Fruit fly (Drosophila melanogaster) whole organism, embryonic: Measurements from ENCODE around the gene CG13667.

ENCODE experiments used
- Abd-B ChIP-seq: fragments of 200-800 bp; sonication (Bioruptor generic); optimal IDR thresholded peaks from 2 replicates; lab custom pipeline; 2018; ENCODE audit warnings: missing biosample characterization, mild to moderate bottlenecking, missing genetic modification characterization, moderate library complexity
- C15 ChIP-seq: fragments of 200-800 bp; sonication (Bioruptor generic); IDR thresholded peaks from 3 replicates; pipeline ENCODE4 v1.3.6; 2022; ENCODE audit warnings: missing biosample characterization, missing genetic modification characterization
- CG10321 ChIP-seq: fragments of 200-800 bp; sonication (Bioruptor generic); IDR thresholded peaks from 2 replicates; pipeline ENCODE4 v1.3.6; 2022; ENCODE audit warnings: missing biosample characterization, missing genetic modification characterization
- CG11247 ChIP-seq: fragments of 200-800 bp; sonication (Bioruptor generic); IDR thresholded peaks from 2 replicates; pipeline ENCODE4 v1.3.6; 2022; ENCODE audit warnings: missing biosample characterization, missing genetic modification characterization
- CG11723 ChIP-seq: fragments of 200-800 bp; sonication (Bioruptor generic); optimal IDR thresholded peaks from 2 replicates; lab custom pipeline; 2017; ENCODE audit warnings: missing biosample characterization, mild to moderate bottlenecking, missing genetic modification characterization
- CG12769 ChIP-seq: fragments of 200-800 bp; sonication (Bioruptor generic); optimal IDR thresholded peaks from 2 replicates; lab custom pipeline; 2019; ENCODE audit warnings: missing biosample characterization, mild to moderate bottlenecking, missing genetic modification characterization, moderate library complexity
- CG13123 ChIP-seq: fragments of 200-800 bp; sonication (Bioruptor generic); optimal IDR thresholded peaks from 2 replicates; lab custom pipeline; 2016; ENCODE audit warnings: missing biosample characterization, missing genetic modification characterization
- CG13296 ChIP-seq: fragments of 200-800 bp; sonication (Bioruptor generic); optimal IDR thresholded peaks from 3 replicates; lab custom pipeline; 2018; ENCODE audit warnings: missing biosample characterization, mild to moderate bottlenecking, missing genetic modification characterization
- CG13424 ChIP-seq: fragments of 200-800 bp; sonication (Bioruptor generic); optimal IDR thresholded peaks from 2 replicates; lab custom pipeline; 2019; ENCODE audit warnings: missing biosample characterization, mild to moderate bottlenecking, missing genetic modification characterization, moderate library complexity
- CG13894 ChIP-seq: fragments of 200-800 bp; sonication (Bioruptor generic); optimal IDR thresholded peaks from 3 replicates; lab custom pipeline; 2018; ENCODE audit warnings: missing biosample characterization, mild to moderate bottlenecking, missing genetic modification characterization, moderate library complexity
- CG1529 ChIP-seq: fragments of 200-800 bp; sonication (Bioruptor generic); optimal IDR thresholded peaks from 3 replicates; lab custom pipeline; 2018; ENCODE audit warnings: missing biosample characterization, missing genetic modification characterization
- CG1603 ChIP-seq: fragments of 200-800 bp; sonication (Bioruptor generic); optimal IDR thresholded peaks from 2 replicates; lab custom pipeline; 2019; ENCODE audit warnings: missing biosample characterization, mild to moderate bottlenecking, missing genetic modification characterization, moderate library complexity
- CG16813 ChIP-seq: fragments of 200-800 bp; sonication (Bioruptor generic); IDR thresholded peaks from 3 replicates; pipeline ENCODE4 v1.3.6; 2022; ENCODE audit warnings: missing biosample characterization, missing genetic modification characterization; ENCODE audit not compliant: partially characterized antibody
- CG17829 ChIP-seq: fragments of 200-800 bp; optimal IDR thresholded peaks from 2 replicates; lab custom pipeline; 2019; ENCODE audit warnings: missing biosample characterization, mild to moderate bottlenecking, missing genetic modification characterization, moderate library complexity
- CG18476 ChIP-seq: fragments of 200-800 bp; sonication (Bioruptor generic); optimal IDR thresholded peaks from 2 replicates; lab custom pipeline; 2016; ENCODE audit warnings: missing biosample characterization, mild to moderate bottlenecking, missing genetic modification characterization
- CG18764 ChIP-seq: fragments of 200-800 bp; sonication (Bioruptor generic); optimal IDR thresholded peaks from 3 replicates; lab custom pipeline; 2016; ENCODE audit warnings: missing biosample characterization, missing genetic modification characterization
- CG2712 ChIP-seq: fragments of 200-800 bp; optimal IDR thresholded peaks from 3 replicates; lab custom pipeline; 2019; ENCODE audit warnings: missing biosample characterization, mild to moderate bottlenecking, missing genetic modification characterization, moderate library complexity
- CG31388 ChIP-seq: fragments of 200-800 bp; sonication (Bioruptor generic); optimal IDR thresholded peaks from 2 replicates; lab custom pipeline; 2016; ENCODE audit warnings: missing biosample characterization, missing genetic modification characterization
- CG4617 ChIP-seq: fragments of 200-800 bp; sonication (Bioruptor generic); optimal IDR thresholded peaks from 3 replicates; lab custom pipeline; 2016; ENCODE audit warnings: missing biosample characterization, missing genetic modification characterization, borderline replicate concordance
- CG7786 ChIP-seq: fragments of 200-800 bp; sonication (Bioruptor generic); optimal IDR thresholded peaks from 2 replicates; lab custom pipeline; 2016; ENCODE audit warnings: missing biosample characterization, missing genetic modification characterization
- CG8290 ChIP-seq, 3 experiments: fragments of 200-800 bp; sonication (Bioruptor generic); optimal IDR thresholded peaks; 2 replicates each; lab custom pipeline; 2016 to 2019; ENCODE audit warnings: missing biosample characterization in 3 of 3, missing genetic modification characterization in 3 of 3, mild to moderate bottlenecking in 2 of 3, moderate library complexity in 1 of 3
- CoRest ChIP-seq: fragments of 200-800 bp; sonication (Bioruptor generic); optimal IDR thresholded peaks from 3 replicates; lab custom pipeline; 2018; ENCODE audit warnings: missing biosample characterization, mild to moderate bottlenecking, missing genetic modification characterization, moderate library complexity
- D19B ChIP-seq: fragments of 200-800 bp; sonication (Bioruptor generic); optimal IDR thresholded peaks from 2 replicates; lab custom pipeline; 2017; ENCODE audit warnings: missing biosample characterization, mild to moderate bottlenecking, missing genetic modification characterization
- E2f2 ChIP-seq: fragments of 200-800 bp; sonication (Bioruptor generic); IDR thresholded peaks from 2 replicates; pipeline ENCODE4 v1.3.6; 2022; ENCODE audit warnings: missing biosample characterization, missing genetic modification characterization
- Eip74EF ChIP-seq, 2 experiments: fragments of 200-800 bp in 1 of 2; fragments of >200 bp in 1 of 2; sonication (Bioruptor generic) in 1 of 2; optimal IDR thresholded peaks; 2 replicates each; lab custom pipeline; 2017 to 2019; ENCODE audit warnings: missing biosample characterization in 2 of 2, missing genetic modification characterization in 2 of 2, mild to moderate bottlenecking in 1 of 2, moderate library complexity in 1 of 2
- Fer3 ChIP-seq: fragments of 200-800 bp; sonication (Bioruptor generic); optimal IDR thresholded peaks from 2 replicates; lab custom pipeline; 2018; ENCODE audit warnings: missing biosample characterization, mild to moderate bottlenecking, missing genetic modification characterization, moderate library complexity
- Lpt ChIP-seq: fragments of >200 bp; optimal IDR thresholded peaks from 2 replicates; lab custom pipeline; 2018; ENCODE audit warnings: missing biosample characterization, missing genetic modification characterization
- Sin3A ChIP-seq: fragments of >200 bp; optimal IDR thresholded peaks from 2 replicates; lab custom pipeline; 2018
- Trl ChIP-seq, 3 experiments: fragments of >200 bp in 2 of 3; fragments of 200-800 bp in 1 of 3; sonication (Bioruptor generic) in 1 of 3; optimal IDR thresholded peaks; 2 replicates in 1 of 3; 3 replicates in 2 of 3; lab custom pipeline; 2016 to 2017; ENCODE audit warnings: missing biosample characterization in 1 of 3, missing genetic modification characterization in 1 of 3
- al ChIP-seq: fragments of 200-800 bp; sonication (Bioruptor generic); IDR thresholded peaks from 2 replicates; pipeline ENCODE4 v1.3.6; 2022; ENCODE audit warnings: missing biosample characterization, missing genetic modification characterization
- bigmax ChIP-seq: fragments of 200-800 bp; sonication (Bioruptor generic); optimal IDR thresholded peaks from 2 replicates; lab custom pipeline; 2018; ENCODE audit warnings: missing biosample characterization, mild to moderate bottlenecking, missing genetic modification characterization
- chm ChIP-seq: fragments of 200-800 bp; sonication (Bioruptor generic); IDR thresholded peaks from 2 replicates; pipeline ENCODE4 v1.3.6; 2022; ENCODE audit warnings: missing biosample characterization, missing genetic modification characterization
- chn ChIP-seq: fragments of 200-800 bp; sonication (Bioruptor generic); optimal IDR thresholded peaks from 2 replicates; lab custom pipeline; 2016; ENCODE audit warnings: missing biosample characterization, missing genetic modification characterization
- en ChIP-seq: fragments of 200-800 bp; sonication (Bioruptor generic); optimal IDR thresholded peaks from 2 replicates; lab custom pipeline; 2016; ENCODE audit warnings: missing biosample characterization, missing genetic modification characterization
- grau ChIP-seq: fragments of 200-800 bp; optimal IDR thresholded peaks from 3 replicates; lab custom pipeline; 2019; ENCODE audit warnings: missing biosample characterization, mild to moderate bottlenecking, missing genetic modification characterization, moderate library complexity
- inv ChIP-seq: fragments of 200-800 bp; sonication (Bioruptor generic); IDR thresholded peaks from 2 replicates; pipeline ENCODE4 v1.3.6; 2022; ENCODE audit warnings: missing biosample characterization, missing genetic modification characterization; ENCODE audit not compliant: partially characterized antibody
- lbe ChIP-seq: fragments of 200-800 bp; sonication (Bioruptor generic); optimal IDR thresholded peaks from 2 replicates; lab custom pipeline; 2016; ENCODE audit warnings: missing biosample characterization, mild to moderate bottlenecking, missing genetic modification characterization
- lola ChIP-seq, 3 experiments: fragments of >200 bp in 2 of 3; fragments of 200-800 bp in 1 of 3; sonication (Bioruptor generic) in 1 of 3; optimal IDR thresholded peaks; 2 replicates each; lab custom pipeline; 2017 to 2019; ENCODE audit warnings: missing biosample characterization in 3 of 3, missing genetic modification characterization in 3 of 3, mild to moderate bottlenecking in 1 of 3, moderate library complexity in 1 of 3
- lov ChIP-seq, 2 experiments: fragments of 200-800 bp in 1 of 2; fragments of >200 bp in 1 of 2; sonication (Bioruptor generic) in 1 of 2; IDR thresholded peaks in 1 of 2; optimal IDR thresholded peaks in 1 of 2; 2 replicates in 1 of 2; 3 replicates in 1 of 2; pipeline versions ENCODE4 v1.3.6 to Lab custom; 2017 to 2022; ENCODE audit warnings: missing biosample characterization in 1 of 2, missing genetic modification characterization in 1 of 2
- luna ChIP-seq: fragments of 200-800 bp; sonication (Bioruptor generic); optimal IDR thresholded peaks from 2 replicates; lab custom pipeline; 2016; ENCODE audit warnings: missing biosample characterization, missing genetic modification characterization
- mld ChIP-seq: fragments of 200-800 bp; sonication (Bioruptor generic); IDR thresholded peaks from 3 replicates; pipeline ENCODE4 v1.3.6; 2022; ENCODE audit warnings: missing biosample characterization, missing genetic modification characterization; ENCODE audit not compliant: partially characterized antibody
- phol ChIP-seq: fragments of 200-800 bp; sonication (Bioruptor generic); optimal IDR thresholded peaks from 3 replicates; lab custom pipeline; 2018; ENCODE audit warnings: missing biosample characterization, mild to moderate bottlenecking, missing genetic modification characterization, moderate library complexity
- shn ChIP-seq: fragments of 200-800 bp; sonication (Bioruptor generic); optimal IDR thresholded peaks from 3 replicates; lab custom pipeline; 2016; ENCODE audit warnings: missing biosample characterization, missing genetic modification characterization
- sob ChIP-seq: fragments of 200-800 bp; sonication (Bioruptor generic); IDR thresholded peaks from 2 replicates; pipeline ENCODE4 v1.3.6; 2022; ENCODE audit warnings: missing biosample characterization, missing genetic modification characterization
- toy ChIP-seq: fragments of 200-800 bp; sonication (Bioruptor generic); IDR thresholded peaks from 2 replicates; pipeline ENCODE4 v1.3.6; 2022; ENCODE audit warnings: missing biosample characterization, missing genetic modification characterization
- tx ChIP-seq: fragments of 200-800 bp; sonication (Bioruptor generic); optimal IDR thresholded peaks from 2 replicates; lab custom pipeline; 2016; ENCODE audit warnings: missing biosample characterization, missing genetic modification characterization

CG13667 gene

DNA sequence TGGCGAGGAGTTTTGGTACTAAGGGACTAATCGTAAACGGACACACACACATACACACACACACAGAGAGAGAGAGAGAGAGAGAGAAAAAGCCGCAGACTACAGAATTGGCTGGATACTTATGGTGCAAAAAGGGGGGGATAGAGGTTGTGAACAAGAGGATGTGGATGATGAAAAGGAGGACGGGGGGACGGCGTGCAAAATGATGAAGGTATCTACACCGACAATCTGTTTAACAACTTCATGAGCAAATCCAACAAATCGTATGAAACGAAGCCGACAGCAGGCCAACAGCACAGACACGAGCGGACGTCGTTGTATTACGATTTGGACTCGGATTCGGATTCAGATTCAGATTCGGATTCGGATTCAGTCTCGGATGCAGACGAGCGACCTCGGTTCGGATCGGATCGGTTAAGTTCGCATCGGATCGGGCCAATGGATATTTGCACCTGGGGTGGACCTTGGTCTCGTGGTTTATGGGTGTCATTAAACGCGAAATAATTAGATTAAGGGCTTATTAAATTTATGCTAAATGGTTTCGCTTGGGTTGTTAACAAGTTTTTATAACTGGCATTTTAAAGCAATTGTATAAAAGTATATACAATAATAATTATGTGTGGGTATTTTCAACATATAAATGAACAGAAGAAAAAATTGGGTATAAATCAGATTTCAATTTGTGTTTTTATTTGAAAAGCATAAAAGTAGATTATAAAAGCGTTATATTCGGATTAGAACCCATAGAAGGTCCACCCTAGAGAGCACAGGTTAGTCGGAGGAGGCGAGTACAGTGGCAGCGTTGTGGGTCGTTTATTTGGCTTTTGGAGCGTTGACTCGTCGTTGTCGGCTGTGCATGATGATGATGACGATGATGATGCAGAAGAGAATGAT lies 50.0 kb downstream of the CG13667 start (continued):
- TF ChIP-seq lov (optimal IDR thresholded peaks at IDR 0.05; lab: Kevin White, UChicago) (no peak), lov (GFP tag; IDR thresholded peaks at IDR 0.05; lab: Robert Waterston, UW) (no peak), CG13894 (peak; percentile 97), CG17829 (peak; percentile 92), Sin3A (lab: Kevin White, UChicago) (no peak), CG2712 (peak; percentile 94), CG1603 (tag; lab: Kevin White, UChicago) (peak; percentile 31), toy (0 out of 2 replicates have a peak, but pooled peaks have one; percentile 25), CG7786 (peak; percentile 33), tx (GFP tag; lab: Kevin White, UChicago) (peak; percentile 19), E2f2 (GFP tag; lab: Robert Waterston, UW) (peak; percentile 60; the same call in 1 of the 2 replicates), Fer3 (tag; lab: Kevin White, UChicago) (peak; percentile 86), luna (GFP tag; lab: Kevin White, UChicago) (peak; percentile 16), CG11247 (GFP tag; lab: Robert Waterston, UW) (peak; percentile 69), Eip74EF (GFP tag; optimal IDR thresholded peaks at IDR 0.05; lab: Kevin White, UChicago) (peak in 1 of 2 experiments; percentile 94), Abd-B (peak; percentile 63), CG18476 (peak; percentile 89), CG13424 (tag; lab: Kevin White, UChicago) (peak; percentile 91), CG11723 (GFP tag; lab: Kevin White, UChicago) (peak; percentile 70), CG18764 (peak; percentile 71), Trl (optimal IDR thresholded peaks at IDR 0.05; lab: Kevin White, UChicago) (peak; percentile 46 to 54), Trl (GFP tag; optimal IDR thresholded peaks at IDR 0.05; lab: Kevin White, UChicago) (peak; percentile 61), C15 (GFP tag; lab: Robert Waterston, UW) (peak; percentile 75; the same call in 2 of the 3 replicates), CG31388 (GFP tag; lab: Kevin White, UChicago) (peak; percentile 66), CG10321 (GFP tag; lab: Robert Waterston, UW) (no peak), Lpt (no peak), D19B (GFP tag; lab: Kevin White, UChicago) (peak; percentile 80), en (no peak), chn (GFP tag; lab: Kevin White, UChicago) (peak; percentile 27), CG13123 (GFP tag; lab: Kevin White, UChicago) (peak; percentile 48), CG13296 (peak; percentile 95), CG4617 (GFP tag; lab: Kevin White, UChicago) (no peak), CG8290 (GFP tag; optimal IDR thresholded peaks at IDR 0.05; lab: Kevin White, UChicago) (peak; percentile 19), CG8290 (tag; optimal IDR thresholded peaks at IDR 0.05; lab: Kevin White, UChicago) (peak in 1 of 2 experiments; percentile 5), al (GFP tag; lab: Robert Waterston, UW) (peak; percentile 61), lbe (GFP tag; lab: Kevin White, UChicago) (peak; percentile 90), shn (GFP tag; lab: Kevin White, UChicago) (no peak), lola (GFP tag; optimal IDR thresholded peaks at IDR 0.05; lab: Kevin White, UChicago) (peak in 1 of 3 experiments; percentile 76), mld (no peak), sob (peak; percentile 80), inv (GFP tag; lab: Robert Waterston, UW) (no peak), grau (tag; lab: Kevin White, UChicago) (peak; percentile 88), CG12769 (no peak), chm (peak; percentile 23; the same call in 1 of the 2 replicates), CoRest (tag; lab: Kevin White, UChicago) (peak; percentile 88), bigmax (GFP tag; lab: Kevin White, UChicago) (peak; percentile 28), phol (tag; lab: Kevin White, UChicago) (peak; percentile 91), CG1529 (GFP tag; lab: Kevin White, UChicago) (peak; percentile 79), CG16813 (GFP tag; lab: Robert Waterston, UW) (no peak)
